Fruit fly (Drosophila melanogaster) whole organism, wandering third instar larva: ENCODE measurements around the gene CG11263.

Source experiments
- Abd-B ChIP-seq: fragments of >200 bp; optimal IDR thresholded peaks from 2 replicates; lab custom pipeline; 2017; ENCODE audit warnings: missing biosample characterization, missing genetic modification characterization
- CG32264 ChIP-seq: fragments of 200-800 bp; sonication (Bioruptor generic); optimal IDR thresholded peaks from 2 replicates; lab custom pipeline; 2016; ENCODE audit warnings: missing biosample characterization, missing genetic modification characterization
- CG9705 ChIP-seq: fragments of 200-800 bp; sonication (Bioruptor generic); optimal IDR thresholded peaks from 2 replicates; lab custom pipeline; 2018; ENCODE audit warnings: missing biosample characterization, mild to moderate bottlenecking, missing genetic modification characterization
- CrebA ChIP-seq: fragments of 200-800 bp; sonication (Bioruptor generic); optimal IDR thresholded peaks from 2 replicates; lab custom pipeline; 2016; ENCODE audit warnings: missing biosample characterization, mild to moderate bottlenecking, missing genetic modification characterization, borderline replicate concordance
- Dfd ChIP-seq: fragments of >200 bp; optimal IDR thresholded peaks from 2 replicates; lab custom pipeline; 2017; ENCODE audit warnings: missing biosample characterization, missing genetic modification characterization
- Dif ChIP-seq: fragments of 200-275, 200-300 bp; sonication (Bioruptor generic); optimal IDR thresholded peaks from 2 replicates; lab custom pipeline; 2018; ENCODE audit warnings: missing biosample characterization, missing genetic modification characterization; ENCODE audit not compliant: partially characterized antibody
- GATAd ChIP-seq: sonication (Bioruptor generic); optimal IDR thresholded peaks from 2 replicates; lab custom pipeline; 2016; ENCODE audit warnings: missing biosample characterization, missing genetic modification characterization
- HLH106 ChIP-seq: fragments of 200-800 bp; optimal IDR thresholded peaks from 3 replicates; lab custom pipeline; 2019; ENCODE audit warnings: missing biosample characterization, mild to moderate bottlenecking, missing genetic modification characterization, moderate library complexity
- Hnf4 ChIP-seq: fragments of 200-800 bp; sonication (Bioruptor generic); optimal IDR thresholded peaks from 2 replicates; lab custom pipeline; 2016; ENCODE audit warnings: missing biosample characterization, mild to moderate bottlenecking, missing genetic modification characterization
- Hr78 ChIP-seq: fragments of >200 bp; optimal IDR thresholded peaks from 2 replicates; lab custom pipeline; 2017; ENCODE audit warnings: missing biosample characterization, missing genetic modification characterization
- Hr83 ChIP-seq: fragments of 200-300 bp; sonication (Bioruptor generic); optimal IDR thresholded peaks from 2 replicates; lab custom pipeline; 2016; ENCODE audit warnings: missing biosample characterization, mild to moderate bottlenecking, missing genetic modification characterization, moderate library complexity; ENCODE audit not compliant: poor library complexity, severe bottlenecking
- Jra ChIP-seq: sonication (Bioruptor generic); optimal IDR thresholded peaks from 2 replicates; lab custom pipeline; 2016; ENCODE audit warnings: missing biosample characterization, missing genetic modification characterization
- Mio ChIP-seq: sonication (Bioruptor generic); optimal IDR thresholded peaks from 2 replicates; lab custom pipeline; 2016; ENCODE audit warnings: missing biosample characterization, missing genetic modification characterization
- Myc ChIP-seq: fragments of >200 bp; optimal IDR thresholded peaks from 2 replicates; lab custom pipeline; 2017
- N ChIP-seq: fragments of >200 bp; optimal IDR thresholded peaks from 2 replicates; lab custom pipeline; 2018; ENCODE audit warnings: missing biosample characterization, missing external identifiers, missing genetic modification characterization
- OdsH ChIP-seq: fragments of 200-800 bp; sonication (Bioruptor generic); optimal IDR thresholded peaks from 2 replicates; lab custom pipeline; 2016; ENCODE audit warnings: missing biosample characterization, mild to moderate bottlenecking, missing genetic modification characterization
- Rel ChIP-seq, 2 experiments: fragments of 200-800 bp; sonication (Bioruptor generic) in 1 of 2; optimal IDR thresholded peaks; 2 replicates in 1 of 2; 3 replicates in 1 of 2; lab custom pipeline; 2016 to 2019; ENCODE audit warnings: mild to moderate bottlenecking in 2 of 2, missing biosample characterization in 2 of 2, missing genetic modification characterization in 2 of 2, moderate library complexity in 1 of 2
- Sp1 ChIP-seq: fragments of 200-800 bp; sonication (Bioruptor generic); optimal IDR thresholded peaks from 3 replicates; lab custom pipeline; 2019; ENCODE audit warnings: missing biosample characterization, mild to moderate bottlenecking, missing genetic modification characterization, moderate library complexity
- Vsx2 ChIP-seq: fragments of 200-300, 225-300 bp; sonication (Bioruptor generic); optimal IDR thresholded peaks from 2 replicates; lab custom pipeline; 2018; ENCODE audit warnings: missing biosample characterization, missing genetic modification characterization; ENCODE audit not compliant: partially characterized antibody
- br ChIP-seq: fragments of 200-800 bp; sonication (Bioruptor generic); optimal IDR thresholded peaks from 2 replicates; lab custom pipeline; 2016; ENCODE audit warnings: missing biosample characterization, missing genetic modification characterization
- brk ChIP-seq: fragments of 200-800 bp; sonication (Bioruptor generic); optimal IDR thresholded peaks from 2 replicates; lab custom pipeline; 2016; ENCODE audit warnings: missing biosample characterization, mild to moderate bottlenecking, missing genetic modification characterization
- dl ChIP-seq, 2 experiments: fragments of 175-275, 200-275 bp in 1 of 2; fragments of 200-275 bp in 1 of 2; sonication (Bioruptor generic); optimal IDR thresholded peaks; lab custom pipeline; 2018; ENCODE audit warnings: mild to moderate bottlenecking in 2 of 2, missing biosample characterization in 2 of 2, missing genetic modification characterization in 2 of 2, moderate library complexity in 2 of 2; ENCODE audit not compliant: partially characterized antibody in 2 of 2, insufficient read depth in 1 of 2
- dmrt93B ChIP-seq: fragments of 200-800 bp; sonication (Bioruptor generic); optimal IDR thresholded peaks from 2 replicates; lab custom pipeline; 2018; ENCODE audit warnings: missing biosample characterization, mild to moderate bottlenecking, missing genetic modification characterization
- dsf ChIP-seq: sonication (Bioruptor generic); optimal IDR thresholded peaks from 2 replicates; lab custom pipeline; 2016; ENCODE audit warnings: missing biosample characterization, missing genetic modification characterization, borderline replicate concordance
- ey ChIP-seq: fragments of 200-800 bp; sonication (Bioruptor generic); optimal IDR thresholded peaks from 2 replicates; lab custom pipeline; 2016; ENCODE audit warnings: missing biosample characterization, missing genetic modification characterization
- foxo ChIP-seq, 2 experiments: fragments of 200-800 bp; sonication (Bioruptor generic); optimal IDR thresholded peaks; 2 replicates in 1 of 2; 3 replicates in 1 of 2; lab custom pipeline; 2016 to 2017; ENCODE audit warnings: missing biosample characterization in 2 of 2, missing genetic modification characterization in 2 of 2
- fru ChIP-seq: fragments of 200-800 bp; sonication (Bioruptor generic); optimal IDR thresholded peaks from 3 replicates; lab custom pipeline; 2016; ENCODE audit warnings: missing biosample characterization, mild to moderate bottlenecking, missing genetic modification characterization
- h ChIP-seq: fragments of 200-800 bp; sonication (Bioruptor generic); optimal IDR thresholded peaks from 3 replicates; lab custom pipeline; 2016; ENCODE audit warnings: missing biosample characterization, mild to moderate bottlenecking, missing genetic modification characterization
- jim ChIP-seq: fragments of 175-275, 200-325 bp; sonication (Bioruptor generic); optimal IDR thresholded peaks from 2 replicates; lab custom pipeline; 2016; ENCODE audit warnings: missing biosample characterization, mild to moderate bottlenecking, missing genetic modification characterization
- lola ChIP-seq: fragments of >200 bp; optimal IDR thresholded peaks from 2 replicates; lab custom pipeline; 2017; ENCODE audit warnings: missing biosample characterization, missing genetic modification characterization
- pan ChIP-seq: fragments of >200 bp; optimal IDR thresholded peaks from 2 replicates; lab custom pipeline; 2017
- psq ChIP-seq: fragments of 200-800 bp; sonication (Bioruptor generic); optimal IDR thresholded peaks from 3 replicates; lab custom pipeline; 2017; ENCODE audit warnings: missing biosample characterization, mild to moderate bottlenecking, missing genetic modification characterization, moderate library complexity
- rgr ChIP-seq: fragments of 200-800 bp; sonication (Bioruptor generic); optimal IDR thresholded peaks from 3 replicates; lab custom pipeline; 2016; ENCODE audit warnings: missing biosample characterization, mild to moderate bottlenecking, missing genetic modification characterization
- sage ChIP-seq: fragments of 200-800 bp; sonication (Bioruptor generic); optimal IDR thresholded peaks from 2 replicates; lab custom pipeline; 2016; ENCODE audit warnings: missing biosample characterization, mild to moderate bottlenecking, missing genetic modification characterization
- sv ChIP-seq: fragments of 200-800 bp; sonication (Bioruptor generic); optimal IDR thresholded peaks from 3 replicates; lab custom pipeline; 2016; ENCODE audit warnings: missing biosample characterization, missing genetic modification characterization
- tai ChIP-seq: sonication (Bioruptor generic); optimal IDR thresholded peaks from 2 replicates; lab custom pipeline; 2016; ENCODE audit warnings: missing biosample characterization, missing genetic modification characterization
- usp ChIP-seq: fragments of >200 bp; optimal IDR thresholded peaks from 2 replicates; lab custom pipeline; 2017; ENCODE audit warnings: missing biosample characterization, missing genetic modification characterization
- woc ChIP-seq: sonication (Bioruptor generic); optimal IDR thresholded peaks from 2 replicates; lab custom pipeline; 2016; ENCODE audit warnings: missing biosample characterization, mild to moderate bottlenecking, missing genetic modification characterization

Gene CG11263

DNA sequence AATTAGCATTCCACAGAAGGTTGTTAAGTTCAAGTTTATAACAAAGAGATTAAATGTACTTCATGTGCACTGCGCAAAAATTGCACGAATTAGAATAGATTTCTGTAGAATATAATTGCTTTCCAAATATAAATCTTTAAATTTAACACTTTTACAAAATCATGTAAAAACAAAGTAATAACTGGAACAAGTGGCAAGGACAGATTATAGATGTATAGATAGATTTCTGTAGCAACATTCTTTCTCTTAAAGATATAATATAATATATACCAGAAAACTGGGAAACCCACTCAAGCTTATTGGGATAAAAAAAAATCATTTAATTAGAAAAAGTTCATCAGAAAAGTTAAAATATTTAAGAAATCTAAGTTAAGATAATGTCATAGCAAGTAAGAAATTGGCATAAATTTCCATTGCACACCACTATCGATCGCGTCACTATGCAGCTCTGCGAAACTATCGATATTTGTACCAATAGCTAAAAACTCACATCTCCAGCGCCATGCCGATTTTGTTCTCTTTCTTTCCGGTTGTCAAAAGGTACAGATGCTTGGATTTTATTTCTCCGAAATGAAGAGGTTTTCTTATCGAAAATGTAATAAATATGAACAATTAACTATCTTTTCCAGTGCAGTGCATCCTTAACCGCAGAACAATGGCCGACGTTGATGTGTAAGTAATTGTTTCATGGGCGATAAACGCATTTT lies 16.4 kb downstream of the CG11263 start, which contains the start of gene RpS12:
RpS12 (plus strand) TSS at position 499 of the 707 bp plus-strand sequence.
- peak; percentile 56 for TF ChIP-seq brk (GFP tag; lab: Kevin White, UChicago)
- peak; percentile 56 for TF ChIP-seq psq (GFP tag; lab: Kevin White, UChicago)
- peak; percentile 61 for TF ChIP-seq fru (GFP tag; lab: Kevin White, UChicago)
- peak; percentile 61 for TF ChIP-seq woc (GFP tag; lab: Kevin White, UChicago)
- TF ChIP-seq usp (GFP tag; lab: Kevin White, UChicago), result no peak
- peak; percentile 79 for TF ChIP-seq CG9705 (GFP tag; lab: Kevin White, UChicago)
- TF ChIP-seq Mio (GFP tag; lab: Kevin White, UChicago), result peak; percentile 57
- TF ChIP-seq GATAd, result no peak
- no peak for TF ChIP-seq Vsx2 (GFP tag; lab: Kevin White, UChicago)
- TF ChIP-seq tai (GFP tag; lab: Kevin White, UChicago), result peak; percentile 70
- TF ChIP-seq ey, result peak; percentile 27
- TF ChIP-seq Dfd (GFP tag; lab: Kevin White, UChicago), result no peak
- peak; percentile 32 for TF ChIP-seq Dif (GFP tag; lab: Kevin White, UChicago)
- no peak for TF ChIP-seq CG32264
- TF ChIP-seq Myc, result peak; percentile 61
- TF ChIP-seq rgr (GFP tag; lab: Kevin White, UChicago), result peak; percentile 79
- TF ChIP-seq br (GFP tag; lab: Kevin White, UChicago), result peak; percentile 57
- no peak for TF ChIP-seq lola (GFP tag; lab: Kevin White, UChicago)
- TF ChIP-seq dmrt93B, result peak; percentile 81
- no peak for TF ChIP-seq Rel (GFP tag; optimal IDR thresholded peaks at IDR 0.05; lab: Kevin White, UChicago)
- TF ChIP-seq Rel (tag; optimal IDR thresholded peaks at IDR 0.05; lab: Kevin White, UChicago), result peak; percentile 39
- TF ChIP-seq Hr78 (GFP tag; lab: Kevin White, UChicago), result peak; percentile 18
- no peak for TF ChIP-seq jim
- TF ChIP-seq sage (GFP tag; lab: Kevin White, UChicago), result peak; percentile 36
- TF ChIP-seq Hr83, result peak; percentile 96
- no peak for TF ChIP-seq Abd-B (GFP tag; lab: Kevin White, UChicago)
- no peak for TF ChIP-seq CrebA (GFP tag; lab: Kevin White, UChicago)
- peak; percentile 87 for TF ChIP-seq N (GFP tag; lab: Kevin White, UChicago)
- peak; percentile 58 for TF ChIP-seq h
- TF ChIP-seq pan (lab: Kevin White, UChicago), result no peak
- TF ChIP-seq HLH106, result peak; percentile 50
- TF ChIP-seq dl (GFP tag; optimal IDR thresholded peaks at IDR 0.05; lab: Kevin White, UChicago; ENCODE audit: insufficient read depth in 1 of 2, partially characterized antibody in 2 of 2), result no peak
- TF ChIP-seq OdsH (GFP tag; lab: Kevin White, UChicago), result no peak
- peak; percentile 78 for TF ChIP-seq Sp1 (GFP tag; lab: Kevin White, UChicago)
- TF ChIP-seq Jra (GFP tag; lab: Kevin White, UChicago), result peak; percentile 40
- TF ChIP-seq foxo (GFP tag; optimal IDR thresholded peaks at IDR 0.05; lab: Kevin White, UChicago), result peak in 1 of 2 experiments; percentile 63
- peak; percentile 71 for TF ChIP-seq Hnf4 (GFP tag; lab: Kevin White, UChicago)
- peak; percentile 40 for TF ChIP-seq dsf (GFP tag; lab: Kevin White, UChicago)
- TF ChIP-seq sv (GFP tag; lab: Kevin White, UChicago), result peak; percentile 82
- TF ChIP-seq, all 38 proteins: peak for 26

DNA sequence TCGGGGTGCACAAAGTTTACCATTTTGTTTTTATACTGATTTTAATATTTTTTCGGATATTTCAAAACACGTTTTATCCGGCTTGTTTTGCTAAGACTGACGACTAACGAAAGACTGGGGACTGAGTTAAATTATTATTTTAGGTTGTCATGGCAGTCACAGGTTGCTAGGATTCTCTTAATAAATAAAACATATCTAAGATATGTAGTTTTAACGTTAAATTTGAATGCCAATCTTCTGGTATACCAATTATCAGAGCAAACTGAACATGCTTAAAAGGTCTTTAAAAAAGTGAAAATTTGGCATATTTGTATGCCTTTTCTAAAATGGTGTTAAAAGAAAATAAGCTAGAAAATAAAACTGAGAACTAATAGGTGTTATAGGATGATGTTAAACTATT lies 19.7 kb downstream of the CG11263 start, which contains the start of gene Zmynd10:
Zmynd10 (minus strand) TSS at position 101 of the 400 bp plus-strand sequence.
- TF ChIP-seq h (no peak), OdsH (GFP tag; lab: Kevin White, UChicago) (no peak), N (GFP tag; lab: Kevin White, UChicago) (no peak), dl (GFP tag; optimal IDR thresholded peaks at IDR 0.05; lab: Kevin White, UChicago; ENCODE audit: insufficient read depth in 1 of 2, partially characterized antibody in 2 of 2) (no peak), usp (GFP tag; lab: Kevin White, UChicago) (no peak), sage (GFP tag; lab: Kevin White, UChicago) (no peak), sv (GFP tag; lab: Kevin White, UChicago) (no peak), woc (GFP tag; lab: Kevin White, UChicago) (no peak), rgr (GFP tag; lab: Kevin White, UChicago) (no peak), Hnf4 (GFP tag; lab: Kevin White, UChicago) (no peak)
